Fruit fly (Drosophila melanogaster): ENCODE data around the gene CG43774.

Gene CG43774

DNA sequence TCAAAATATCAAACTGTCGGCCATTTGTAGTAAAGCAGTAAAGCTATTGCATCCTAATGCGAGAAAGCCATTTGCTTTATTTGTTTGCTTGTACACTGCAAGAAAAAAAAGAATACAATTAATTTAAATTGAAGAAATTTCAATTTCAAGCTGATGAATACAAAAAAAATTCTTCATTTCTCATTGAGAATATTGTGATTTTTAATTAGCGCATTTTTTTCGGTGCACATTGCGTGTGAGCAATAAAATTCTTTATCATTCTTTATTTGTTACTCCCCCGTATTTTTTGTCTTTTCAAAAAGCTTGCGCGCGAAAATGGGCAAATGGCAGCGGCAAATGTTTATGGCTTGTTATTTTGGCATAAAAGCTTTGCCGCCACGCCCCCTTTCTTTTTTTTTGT lies 3.6 kb downstream of the CG43774 start (continued):
- no peak for TF ChIP-seq kah (GFP tag; optimal IDR thresholded peaks at IDR 0.05)
- TF ChIP-seq Neu2 (GFP tag; optimal IDR thresholded peaks at IDR 0.05; ENCODE audit: borderline replicate concordance): no peak
- no peak for TF ChIP-seq Chrac-16 (GFP tag; optimal IDR thresholded peaks at IDR 0.05)
- TF ChIP-seq Kr (GFP tag; optimal IDR thresholded peaks at IDR 0.05): no peak
- no peak for TF ChIP-seq CG5953 (GFP tag; IDR thresholded peaks at IDR 0.05)
- TF ChIP-seq caup (GFP tag; optimal IDR thresholded peaks at IDR 0.05; ENCODE audit: severe bottlenecking): peak; percentile 24
- TF ChIP-seq CG11504 (tag; optimal IDR thresholded peaks at IDR 0.05): peak; percentile 42
- no peak for TF ChIP-seq Myb (GFP tag; optimal IDR thresholded peaks at IDR 0.05)
- no peak for TF ChIP-seq B-H2 (GFP tag; optimal IDR thresholded peaks at IDR 0.05)
- peak; percentile 24; the same call in 1 of the 2 replicates for TF ChIP-seq CG17328 (GFP tag; IDR thresholded peaks at IDR 0.05)
- TF ChIP-seq CG43689 (GFP tag; IDR thresholded peaks at IDR 0.05): no peak
- no peak for TF ChIP-seq CG2712 (tag; optimal IDR thresholded peaks at IDR 0.05)
- TF ChIP-seq CG34224 (GFP tag; IDR thresholded peaks at IDR 0.05; ENCODE audit: partially characterized antibody): no peak
- TF ChIP-seq dimm (GFP tag; IDR thresholded peaks at IDR 0.05): no peak
- TF ChIP-seq CG7839 (tag; optimal IDR thresholded peaks at IDR 0.05): peak; percentile 41
- TF ChIP-seq ato (GFP tag; IDR thresholded peaks at IDR 0.05; ENCODE audit: partially characterized antibody): no peak
- no peak for TF ChIP-seq amos (GFP tag; IDR thresholded peaks at IDR 0.05; ENCODE audit: partially characterized antibody)
- no peak for TF ChIP-seq pum (GFP tag; optimal IDR thresholded peaks at IDR 0.05)
- no peak for TF ChIP-seq corto (GFP tag; optimal IDR thresholded peaks at IDR 0.05)
- TF ChIP-seq row (GFP tag; IDR thresholded peaks at IDR 0.05): peak; percentile 50; the same call in 2 of the 3 replicates
- TF ChIP-seq da (GFP tag; optimal IDR thresholded peaks at IDR 0.05): no peak
- no peak for TF ChIP-seq unpg (GFP tag; optimal IDR thresholded peaks at IDR 0.05)
- no peak for TF ChIP-seq Atf-2 (GFP tag; optimal IDR thresholded peaks at IDR 0.05)
- no peak for TF ChIP-seq CG12299 (tag; optimal IDR thresholded peaks at IDR 0.05)
- no peak for TF ChIP-seq PHDP (tag; optimal IDR thresholded peaks at IDR 0.05)
- no peak for TF ChIP-seq CG4854 (GFP tag; optimal IDR thresholded peaks at IDR 0.05)
- TF ChIP-seq tup (GFP tag; optimal IDR thresholded peaks at IDR 0.05): no peak
- TF ChIP-seq CG14710 (tag; optimal IDR thresholded peaks at IDR 0.05): no peak
- TF ChIP-seq dan (GFP tag; IDR thresholded peaks at IDR 0.05): no peak
- TF ChIP-seq hkb (optimal IDR thresholded peaks at IDR 0.05): no peak
- no peak for TF ChIP-seq hkb (GFP tag; IDR thresholded peaks at IDR 0.05)
- TF ChIP-seq lmd (GFP tag; IDR thresholded peaks at IDR 0.05): peak; percentile 42; the same call in 1 of the 2 replicates
- no peak for TF ChIP-seq CG4730 (GFP tag; IDR thresholded peaks at IDR 0.05)
- TF ChIP-seq E2f2 (GFP tag; IDR thresholded peaks at IDR 0.05): no peak
- TF ChIP-seq ase (GFP tag; IDR thresholded peaks at IDR 0.05): no peak
- TF ChIP-seq CG2120 (GFP tag; optimal IDR thresholded peaks at IDR 0.05): peak; percentile 54
- TF ChIP-seq sna (GFP tag; IDR thresholded peaks at IDR 0.05; ENCODE audit: partially characterized antibody): no peak
- TF ChIP-seq C15 (GFP tag; IDR thresholded peaks at IDR 0.05): no peak
- TF ChIP-seq gce (GFP tag; IDR thresholded peaks at IDR 0.05): no peak
- peak; percentile 65 for TF ChIP-seq Rfx (GFP tag; IDR thresholded peaks at IDR 0.05)
- no peak for TF ChIP-seq H15 (GFP tag; IDR thresholded peaks at IDR 0.05)
- no peak for TF ChIP-seq CG10274 (GFP tag; optimal IDR thresholded peaks at IDR 0.05)
- no peak for TF ChIP-seq luna (GFP tag; optimal IDR thresholded peaks at IDR 0.05)
- TF ChIP-seq CG11247 (GFP tag; IDR thresholded peaks at IDR 0.05): no peak
- TF ChIP-seq yki (optimal IDR thresholded peaks at IDR 0.05): no peak
- TF ChIP-seq nmo (GFP tag; optimal IDR thresholded peaks at IDR 0.05): no peak
- no peak for TF ChIP-seq CG2116 (GFP tag; optimal IDR thresholded peaks at IDR 0.05)
- TF ChIP-seq GATAe (GFP tag; conservative IDR thresholded peaks at IDR 0.05): no peak
- TF ChIP-seq Meics (GFP tag; optimal IDR thresholded peaks at IDR 0.05): no peak
- no peak for TF ChIP-seq Spps (tag; optimal IDR thresholded peaks at IDR 0.05)
- TF ChIP-seq Optix (GFP tag; IDR thresholded peaks at IDR 0.05): no peak
- TF ChIP-seq Nf-YC (tag; optimal IDR thresholded peaks at IDR 0.05): no peak
- TF ChIP-seq jigr1 (GFP tag; IDR thresholded peaks at IDR 0.05): no peak
